Worm (Caenorhabditis elegans): ENCODE data around the gene ctr-9.

The ctr-9 gene

DNA sequence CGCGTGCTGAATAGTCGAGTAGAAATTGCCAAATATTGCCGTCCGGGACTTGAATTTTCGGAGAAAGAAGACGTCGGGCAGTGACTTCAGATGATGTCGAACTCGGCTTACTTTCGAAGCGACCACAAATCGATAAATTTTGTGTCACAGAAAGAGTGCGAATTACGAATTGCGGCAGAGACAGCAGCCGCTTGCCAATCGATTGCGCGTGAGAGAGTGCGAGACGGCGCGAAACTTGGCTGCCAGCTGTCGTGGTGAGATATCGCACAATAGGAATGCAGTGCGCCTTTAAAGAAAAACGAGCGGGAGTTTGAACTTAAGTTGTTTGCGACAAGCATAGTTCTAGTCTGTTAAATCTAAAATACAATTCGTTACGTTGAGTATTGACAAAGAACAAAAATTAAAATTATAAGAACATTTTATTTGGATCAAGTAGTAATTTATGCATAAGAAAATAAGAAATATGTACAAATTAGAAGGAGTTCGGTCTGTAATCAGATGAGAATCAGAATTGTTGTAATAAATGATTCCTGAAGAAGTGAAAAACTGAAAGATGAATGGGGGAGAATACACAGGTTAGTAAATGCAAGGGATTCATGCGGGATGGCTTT, 47.7 kb upstream of the ctr-9 start, which contains the start of gene pir-2 (continued):
- peak; percentile 84 for TF ChIP-seq jun-1 (tag; optimal IDR thresholded peaks at IDR 0.05)
- TF ChIP-seq nhr-28 (tag; optimal IDR thresholded peaks at IDR 0.05), result no peak
- TF ChIP-seq ces-1 (GFP tag; optimal IDR thresholded peaks at IDR 0.05), result no peak
- TF ChIP-seq pqm-1 (tag; optimal IDR thresholded peaks at IDR 0.05), result no peak
- TF ChIP-seq efl-3 (GFP tag; optimal IDR thresholded peaks at IDR 0.05), result no peak
- peak; percentile 88 for TF ChIP-seq tbx-2 (tag; optimal IDR thresholded peaks at IDR 0.05)
- TF ChIP-seq lir-3 (tag; optimal IDR thresholded peaks at IDR 0.05; ENCODE audit: poor library complexity), result peak; percentile 50
- TF ChIP-seq lin-35 (GFP tag; optimal IDR thresholded peaks at IDR 0.05), result peak; percentile 97
- peak; percentile 86 for TF ChIP-seq isw-1 (GFP tag; IDR thresholded peaks at IDR 0.05)
- peak; percentile 76 for TF ChIP-seq lin-15B (tag; optimal IDR thresholded peaks at IDR 0.05)
- TF ChIP-seq C04F5.9 (tag; optimal IDR thresholded peaks at IDR 0.05), result peak; percentile 33
- peak; percentile 25 for TF ChIP-seq nhr-11 (tag; optimal IDR thresholded peaks at IDR 0.05)
- peak; percentile 65 for TF ChIP-seq fkh-10 (GFP tag; optimal IDR thresholded peaks at IDR 0.05)
- peak; percentile 84 for TF ChIP-seq C16A3.4 (tag; optimal IDR thresholded peaks at IDR 0.05)
- TF ChIP-seq sup-37 (GFP tag; optimal IDR thresholded peaks at IDR 0.05), result peak; percentile 21
- no peak for TF ChIP-seq aly-2 (tag; optimal IDR thresholded peaks at IDR 0.05)
- TF ChIP-seq nhr-20 (tag; optimal IDR thresholded peaks at IDR 0.05), result peak; percentile 82
- TF ChIP-seq hlh-17 (GFP tag; optimal IDR thresholded peaks at IDR 0.05; ENCODE audit: borderline replicate concordance), result no peak
- peak; percentile 70 for TF ChIP-seq nhr-90 (tag; optimal IDR thresholded peaks at IDR 0.05; ENCODE audit: poor library complexity)
- TF ChIP-seq lin-13 (GFP tag; optimal IDR thresholded peaks at IDR 0.05), result peak; percentile 77
- TF ChIP-seq F16B12.6 (tag; optimal IDR thresholded peaks at IDR 0.05), result peak; percentile 68
- no peak for TF ChIP-seq ceh-90 (tag; optimal IDR thresholded peaks at IDR 0.05)
- no peak for TF ChIP-seq sox-4 (tag; optimal IDR thresholded peaks at IDR 0.05)
- TF ChIP-seq zag-1 (tag; optimal IDR thresholded peaks at IDR 0.05), result no peak
- peak; percentile 85 for TF ChIP-seq unc-86 (tag; optimal IDR thresholded peaks at IDR 0.05)
- no peak for TF ChIP-seq vab-15 (tag; optimal IDR thresholded peaks at IDR 0.05)
- TF ChIP-seq unc-30 (tag; optimal IDR thresholded peaks at IDR 0.05), result no peak
- TF ChIP-seq ceh-88 (GFP tag; IDR thresholded peaks at IDR 0.05), result peak; percentile 64; the same call in 1 of the 2 replicates
- peak; percentile 85 for TF ChIP-seq nhr-85 (tag)
- TF ChIP-seq xbp-1 (tag; optimal IDR thresholded peaks at IDR 0.05), result peak; percentile 79
- TF ChIP-seq mef-2 (tag; optimal IDR thresholded peaks at IDR 0.05), result peak; percentile 30
- peak; percentile 68 for TF ChIP-seq unc-130 (tag; optimal IDR thresholded peaks at IDR 0.05)
- peak; percentile 47 for TF ChIP-seq aha-1 (tag; optimal IDR thresholded peaks at IDR 0.05)
- TF ChIP-seq ama-1 (optimal IDR thresholded peaks at IDR 0.05), result no peak
- TF ChIP-seq skn-1 (tag; optimal IDR thresholded peaks at IDR 0.05), result peak; percentile 92
- no peak; the same call in 1 of the 2 replicates for TF ChIP-seq unc-98 (GFP tag; IDR thresholded peaks at IDR 0.05)
- no peak for TF ChIP-seq pag-3 (tag; optimal IDR thresholded peaks at IDR 0.05; ENCODE audit: borderline replicate concordance, insufficient read depth)
- TF ChIP-seq lin-39 (tag; optimal IDR thresholded peaks at IDR 0.05), result peak; percentile 40
- TF ChIP-seq irx-1 (tag; optimal IDR thresholded peaks at IDR 0.05), result peak; percentile 56
- peak; percentile 88 for TF ChIP-seq lin-14 (GFP tag; optimal IDR thresholded peaks at IDR 0.05)
- TF ChIP-seq fkh-4 (tag; optimal IDR thresholded peaks at IDR 0.05; ENCODE audit: borderline replicate concordance), result no peak
- no peak for TF ChIP-seq ceh-63 (GFP tag; optimal IDR thresholded peaks at IDR 0.05)
- peak; percentile 57 for TF ChIP-seq dsc-1 (tag; optimal IDR thresholded peaks at IDR 0.05)
- peak; percentile 85 for TF ChIP-seq nhr-19 (GFP tag; conservative IDR thresholded peaks at IDR 0.05)
- TF ChIP-seq nhr-47 (tag; optimal IDR thresholded peaks at IDR 0.05), result peak; percentile 88
- 0 out of 2 replicates have a peak, but pooled peaks have one; percentile 56 for TF ChIP-seq mab-9 (GFP tag; IDR thresholded peaks at IDR 0.05)
- TF ChIP-seq efl-1 (optimal IDR thresholded peaks at IDR 0.05), result peak; percentile 94 to 96
- TF ChIP-seq efl-1 (GFP tag; optimal IDR thresholded peaks at IDR 0.05 in 1 of 2), result peak; percentile 94 to 99
